Fruit fly (Drosophila melanogaster): Measurements from ENCODE around the gene pnr.

DNA sequence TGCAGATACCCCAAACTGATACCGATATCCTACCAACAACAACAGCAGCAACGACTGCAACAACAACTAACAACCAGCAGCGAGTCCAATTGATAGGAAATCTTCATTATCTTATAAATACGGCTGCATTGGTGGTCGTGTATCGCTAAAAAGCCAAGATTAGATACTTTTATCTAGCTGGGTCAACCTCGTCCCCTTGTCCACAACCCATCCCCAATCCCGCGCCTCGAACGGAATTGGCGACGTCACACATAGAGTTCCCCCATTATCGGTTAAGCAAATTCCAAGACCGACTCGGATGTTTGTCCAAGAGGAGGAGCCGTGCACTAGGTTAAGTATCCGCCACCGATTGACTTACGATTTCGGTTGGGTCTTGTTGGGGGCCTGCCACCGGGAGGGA lies 17.6 kb upstream of the pnr start:
- TF ChIP-seq kay (GFP tag; ENCODE audit: borderline replicate concordance), result no peak
- no peak for TF ChIP-seq CG12768 (GFP tag; optimal IDR thresholded peaks at IDR 0.05)
- TF ChIP-seq Hr96 (GFP tag; optimal IDR thresholded peaks at IDR 0.05), result peak; percentile 21
- no peak for TF ChIP-seq tj (GFP tag; optimal IDR thresholded peaks at IDR 0.05)
- no peak for TF ChIP-seq CG7101 (tag; optimal IDR thresholded peaks at IDR 0.05)
- TF ChIP-seq CG11617 (GFP tag; optimal IDR thresholded peaks at IDR 0.05), result no peak
- TF ChIP-seq Crg-1 (GFP tag; optimal IDR thresholded peaks at IDR 0.05), result no peak

All from whole organism, adult.